Worm (Caenorhabditis elegans) whole organism, L4/young adult: ENCODE measurements around the gene lam-2.

Source experiments
- W03F9.2 ChIP-seq: fragments of 150-350 bp; optimal IDR thresholded peaks from 2 replicates; lab custom pipeline; 2014; ENCODE audit warnings: missing biosample characterization, missing genetic modification characterization
- dao-5 ChIP-seq: sonication (generic microtip); optimal IDR thresholded peaks from 2 replicates; lab custom pipeline; 2016; ENCODE audit warnings: missing genotype, missing genetic modification characterization, moderate library complexity, missing compliant biosample characterization
- him-1 ChIP-seq: sonication (generic microtip); optimal IDR thresholded peaks from 2 replicates; lab custom pipeline; 2016; ENCODE audit warnings: missing genotype, missing genetic modification reagents, missing genetic modification characterization, missing compliant biosample characterization

DNA sequence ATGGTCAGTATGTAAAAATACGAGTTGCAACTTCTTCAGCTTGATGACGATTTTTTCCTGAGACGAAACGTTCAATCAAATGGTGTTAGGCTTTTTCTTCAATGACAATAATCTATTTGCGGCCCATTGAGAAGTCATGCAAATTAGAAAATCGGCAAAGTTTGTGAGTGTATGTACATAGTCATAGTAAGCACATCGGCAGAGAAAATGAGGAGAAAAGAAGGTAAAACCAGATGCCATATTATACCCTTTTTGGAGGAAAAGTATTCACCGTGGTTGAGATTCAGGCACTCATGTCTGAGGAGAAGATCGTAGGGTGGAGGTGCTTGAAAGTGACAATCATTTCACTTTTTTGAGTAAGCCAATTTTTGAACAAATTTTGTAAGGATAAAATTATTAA is 54.7 kb downstream of the lam-2 start, which contains the start of gene C36B7.5:
- TF ChIP-seq dao-5 (tag; lab: Kevin White, UChicago) (no peak), W03F9.2 (tag; lab: Kevin White, UChicago) (no peak), him-1 (tag; lab: Kevin White, UChicago) (no peak)
